Worm (Caenorhabditis elegans) whole organism, midembryonic: ENCODE data around the gene Y49E10.25.

Experiments used
- cog-1 ChIP-seq: sonication (generic microtip); optimal IDR thresholded peaks from 2 replicates; lab custom pipeline; 2016; ENCODE audit warnings: missing genetic modification characterization, missing compliant biosample characterization
- flt-1 ChIP-seq: fragments of 200-800 bp; sonication (Bioruptor generic); IDR thresholded peaks from 2 replicates; pipeline ENCODE4 v1.3.6; 2022; ENCODE audit warnings: missing genetic modification characterization, missing compliant biosample characterization
- klf-2 ChIP-seq: fragments of 200-800 bp; sonication (Bioruptor generic); conservative IDR thresholded peaks from 2 replicates; pipeline ENCODE4 v1.3.6; 2022; ENCODE audit warnings: missing genetic modification reagents, missing genetic modification characterization, missing compliant biosample characterization
- ref-1 ChIP-seq: fragments of 200-800 bp; sonication (Bioruptor generic); conservative IDR thresholded peaks from 2 replicates; pipeline ENCODE4 v1.3.6; 2022; ENCODE audit warnings: missing genetic modification reagents, missing genetic modification characterization, missing compliant biosample characterization
- tab-1 ChIP-seq: fragments of 200-800 bp; sonication (Bioruptor generic); IDR thresholded peaks from 2 replicates; pipeline ENCODE4 v1.3.6; 2022; ENCODE audit warnings: missing genetic modification characterization, missing compliant biosample characterization
- ztf-23 ChIP-seq: fragments of 200-800 bp; sonication (Bioruptor generic); IDR thresholded peaks from 2 replicates; pipeline ENCODE4 v1.3.6; 2022; ENCODE audit warnings: missing genetic modification reagents, missing genetic modification characterization, missing compliant biosample characterization
- ztf-29 ChIP-seq: fragments of 200-800 bp; sonication (Bioruptor generic); IDR thresholded peaks from 2 replicates; pipeline ENCODE4 v1.3.6; 2022; ENCODE audit warnings: missing genetic modification reagents, missing genetic modification characterization, missing compliant biosample characterization

DNA sequence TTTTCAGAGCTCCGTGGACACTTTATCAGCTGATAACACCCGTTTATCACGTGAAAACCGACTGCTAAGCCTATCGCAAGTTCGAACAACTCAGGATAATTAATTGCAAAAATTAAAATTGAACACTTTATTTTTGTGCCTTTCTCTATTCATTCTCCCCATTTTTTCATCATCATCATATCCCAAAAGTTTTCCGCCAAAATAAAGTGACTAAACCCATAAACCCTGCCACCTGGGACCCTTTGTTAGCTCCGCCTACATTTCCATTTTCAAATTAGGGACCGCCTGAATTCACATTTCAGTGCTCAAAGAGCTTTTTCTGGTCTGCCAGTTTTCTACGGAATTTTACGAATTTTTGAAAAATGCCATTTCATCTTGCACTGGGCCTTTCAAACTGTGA is 7.5 kb downstream of the Y49E10.25 start, which contains the start of gene arrd-16:
- no peak for TF ChIP-seq klf-2 (GFP tag; lab: Robert Waterston, UW)
- no peak for TF ChIP-seq ref-1
- no peak for TF ChIP-seq flt-1 (GFP tag; lab: Robert Waterston, UW)
- TF ChIP-seq cog-1 (tag; lab: Kevin White, UChicago) = no peak
- TF ChIP-seq tab-1 (GFP tag; lab: Robert Waterston, UW) = no peak
- no peak for TF ChIP-seq ztf-29 (GFP tag; lab: Robert Waterston, UW)
- TF ChIP-seq ztf-23 (GFP tag; lab: Robert Waterston, UW) = no peak
